Fruit fly (Drosophila melanogaster): ENCODE measurements around the gene CG34161.

Gene CG34161

dm6 chr2L:10616767-10617166 lies 35.3 kb upstream of the CG34161 start (continued):
- TF ChIP-seq CG2712 (tag; optimal IDR thresholded peaks at IDR 0.05), result peak; percentile 86
- no peak for TF ChIP-seq abd-A (tag; optimal IDR thresholded peaks at IDR 0.05)
- no peak for TF ChIP-seq insv (GFP tag; optimal IDR thresholded peaks at IDR 0.05)
- peak; percentile 57 for TF ChIP-seq Six4 (GFP tag; optimal IDR thresholded peaks at IDR 0.05)
- TF ChIP-seq CG12236 (GFP tag; optimal IDR thresholded peaks at IDR 0.05), result no peak
- TF ChIP-seq CG13894 (tag; optimal IDR thresholded peaks at IDR 0.05), result no peak
- TF ChIP-seq en (GFP tag; optimal IDR thresholded peaks at IDR 0.05), result peak; percentile 40
- 0 out of 2 replicates have a peak, but pooled peaks have one; percentile 37 for TF ChIP-seq cas (GFP tag; IDR thresholded peaks at IDR 0.05)
- TF ChIP-seq CG4328 (GFP tag; optimal IDR thresholded peaks at IDR 0.05), result no peak
- peak; percentile 64 for TF ChIP-seq wor (GFP tag; IDR thresholded peaks at IDR 0.05)
- TF ChIP-seq CG1233 (GFP tag; optimal IDR thresholded peaks at IDR 0.05), result peak; percentile 57
- peak; percentile 69 for TF ChIP-seq CG12219 (GFP tag; optimal IDR thresholded peaks at IDR 0.05)
- peak; percentile 61 for TF ChIP-seq slbo (GFP tag; IDR thresholded peaks at IDR 0.05)
- TF ChIP-seq oc (tag; optimal IDR thresholded peaks at IDR 0.05), result peak; percentile 71
- no peak for TF ChIP-seq lbe (GFP tag; optimal IDR thresholded peaks at IDR 0.05)
- TF ChIP-seq HLH4C (GFP tag; IDR thresholded peaks at IDR 0.05; ENCODE audit: partially characterized antibody), result no peak
- peak; percentile 10 for TF ChIP-seq Usf (GFP tag; optimal IDR thresholded peaks at IDR 0.05)
- peak; percentile 68 for TF ChIP-seq Ssrp (tag; optimal IDR thresholded peaks at IDR 0.05)
- TF ChIP-seq fu2 (GFP tag; optimal IDR thresholded peaks at IDR 0.05), result no peak
- TF ChIP-seq pan (optimal IDR thresholded peaks at IDR 0.05), result no peak
- peak in 1 of 2 experiments; percentile 90 for TF ChIP-seq pan (GFP tag; optimal IDR thresholded peaks at IDR 0.05 in 1 of 2, IDR thresholded peaks at IDR 0.05 in 1 of 2)
- TF ChIP-seq CG11247 (GFP tag; IDR thresholded peaks at IDR 0.05), result peak; percentile 52; the same call in 1 of the 2 replicates
- peak; percentile 44 for TF ChIP-seq Hr3 (GFP tag; optimal IDR thresholded peaks at IDR 0.05)
- TF ChIP-seq CG12769 (tag; optimal IDR thresholded peaks at IDR 0.05), result peak; percentile 48
- peak; percentile 23 for TF ChIP-seq Jarid2 (GFP tag; optimal IDR thresholded peaks at IDR 0.05)
- no peak for TF ChIP-seq pros (GFP tag; optimal IDR thresholded peaks at IDR 0.05)
- TF ChIP-seq toy (GFP tag; IDR thresholded peaks at IDR 0.05), result no peak
- TF ChIP-seq CG18619 (GFP tag; optimal IDR thresholded peaks at IDR 0.05), result peak; percentile 54
- peak; percentile 44 for TF ChIP-seq Hmr (GFP tag; optimal IDR thresholded peaks at IDR 0.05)
- TF ChIP-seq Lpt (GFP tag; optimal IDR thresholded peaks at IDR 0.05), result no peak
- peak; percentile 43 for TF ChIP-seq caup (GFP tag; optimal IDR thresholded peaks at IDR 0.05; ENCODE audit: severe bottlenecking)
- peak; percentile 22 for TF ChIP-seq dm (GFP tag; optimal IDR thresholded peaks at IDR 0.05)
- no peak for TF ChIP-seq CG18011 (GFP tag; optimal IDR thresholded peaks at IDR 0.05)
- TF ChIP-seq H2.0 (GFP tag; IDR thresholded peaks at IDR 0.05), result peak; percentile 76
- peak; percentile 51 for TF ChIP-seq ewg (GFP tag; optimal IDR thresholded peaks at IDR 0.05)
- peak; percentile 57; the same call in 1 of the 3 replicates for TF ChIP-seq CG7357 (GFP tag; IDR thresholded peaks at IDR 0.05)
- peak; percentile 36 for TF ChIP-seq jing (GFP tag; optimal IDR thresholded peaks at IDR 0.05)
- TF ChIP-seq ssp (GFP tag; IDR thresholded peaks at IDR 0.05), result peak; percentile 49
- TF ChIP-seq sens-2 (GFP tag; IDR thresholded peaks at IDR 0.05), result no peak
- peak; percentile 54 for TF ChIP-seq nau (GFP tag; optimal IDR thresholded peaks at IDR 0.05)
- TF ChIP-seq HmgZ (tag; optimal IDR thresholded peaks at IDR 0.05), result peak; percentile 13
- no peak for TF ChIP-seq Vsx1 (GFP tag; optimal IDR thresholded peaks at IDR 0.05)
- TF ChIP-seq disco-r (GFP tag; optimal IDR thresholded peaks at IDR 0.05), result peak; percentile 15
- peak; percentile 86 for TF ChIP-seq gem (tag; optimal IDR thresholded peaks at IDR 0.05)
- peak; percentile 54 for TF ChIP-seq CG18764 (GFP tag; optimal IDR thresholded peaks at IDR 0.05)
- peak; percentile 66; the same call in 1 of the 3 replicates for TF ChIP-seq gce (GFP tag; IDR thresholded peaks at IDR 0.05)
- peak; percentile 43 for TF ChIP-seq CG2120 (GFP tag; optimal IDR thresholded peaks at IDR 0.05)
- TF ChIP-seq Meics (GFP tag; optimal IDR thresholded peaks at IDR 0.05), result peak; percentile 52
- TF ChIP-seq CG6254 (GFP tag; optimal IDR thresholded peaks at IDR 0.05), result peak; percentile 73
- peak; percentile 71 for TF ChIP-seq CG17829 (tag; optimal IDR thresholded peaks at IDR 0.05)
- peak; percentile 36 for TF ChIP-seq CG8089 (GFP tag; optimal IDR thresholded peaks at IDR 0.05)

All from whole organism, embryonic.